Worm (Caenorhabditis elegans): ENCODE results near the gene srg-28.

The srg-28 gene

DNA sequence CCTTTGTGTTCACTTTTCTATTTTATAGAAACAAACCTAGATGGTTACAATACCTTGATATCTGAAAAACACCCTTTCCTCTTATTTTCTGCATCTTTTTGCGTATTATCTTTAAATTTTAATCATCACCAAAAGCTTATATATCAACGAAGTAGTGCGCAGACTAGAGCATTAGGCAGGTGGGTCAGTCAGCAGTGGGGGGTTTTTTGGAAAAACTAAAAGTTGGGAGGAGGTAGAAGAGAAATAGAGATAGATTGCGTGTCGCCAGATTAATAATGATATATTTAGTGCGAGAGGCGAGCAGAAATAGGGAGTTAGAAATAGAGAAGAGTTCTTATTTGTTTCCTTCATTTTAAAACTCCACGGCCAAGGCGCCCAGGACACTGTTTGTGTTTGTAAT lies 33.5 kb upstream of the srg-28 start:
- TF ChIP-seq nhr-10 (tag; optimal IDR thresholded peaks at IDR 0.05), result no peak
- no peak for TF ChIP-seq nhr-21 (tag; optimal IDR thresholded peaks at IDR 0.05)
- TF ChIP-seq nhr-129 (tag; optimal IDR thresholded peaks at IDR 0.05), result no peak

DNA sequence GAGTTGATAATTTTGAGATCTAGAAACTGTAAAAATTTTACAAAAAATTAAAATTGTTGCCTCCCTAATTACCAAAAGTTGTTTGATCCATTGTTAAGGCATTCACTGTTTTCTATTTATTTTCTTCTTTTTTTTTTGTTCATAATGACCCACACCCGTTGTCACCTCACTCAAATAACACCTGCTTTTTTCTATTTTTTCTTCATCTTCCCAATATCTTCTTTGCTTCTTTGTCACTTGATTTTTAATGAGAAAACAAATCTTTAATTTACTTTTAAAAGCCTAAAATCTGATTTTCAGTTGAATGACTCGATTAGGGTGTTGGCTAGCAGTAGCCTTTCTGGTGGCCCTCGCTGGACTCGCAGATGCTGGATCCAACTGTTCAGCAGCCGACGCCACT lies 31.3 kb upstream of the srg-28 start, which contains the start of gene ncx-2:
Gene ncx-2 (plus strand): TSS at position 301 of the 400 bp plus-strand sequence.
- TF ChIP-seq nhr-129 (tag; optimal IDR thresholded peaks at IDR 0.05) (no peak), elt-3 (tag; optimal IDR thresholded peaks at IDR 0.05) (no peak), nhr-10 (tag; optimal IDR thresholded peaks at IDR 0.05) (no peak), nhr-237 (tag; optimal IDR thresholded peaks at IDR 0.05) (no peak), blmp-1 (tag; optimal IDR thresholded peaks at IDR 0.05; ENCODE audit: insufficient read depth) (no peak), elt-1 (tag; optimal IDR thresholded peaks at IDR 0.05) (no peak)

DNA sequence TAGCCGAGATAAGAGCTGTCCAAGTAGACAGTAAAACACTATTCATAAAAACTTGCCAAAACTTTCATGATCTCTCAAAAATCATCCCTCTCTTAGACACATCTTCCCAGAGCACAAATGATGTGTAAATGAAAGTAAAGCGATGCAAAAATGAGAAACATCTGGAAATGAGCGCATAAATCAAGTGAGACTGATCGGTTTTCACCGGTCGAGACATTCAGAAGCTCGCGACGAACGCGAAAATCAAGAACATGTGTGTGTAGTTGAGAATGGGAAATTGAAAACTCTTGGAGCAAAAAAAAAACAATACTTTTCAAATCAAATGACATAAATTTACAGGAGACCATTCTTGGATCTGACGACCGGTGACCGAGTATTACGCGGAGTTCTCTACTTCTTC lies 30.3 kb upstream of the srg-28 start:
- TF ChIP-seq unc-55 (GFP tag; optimal IDR thresholded peaks at IDR 0.05) (no peak), dmd-4 (tag; optimal IDR thresholded peaks at IDR 0.05) (no peak), lin-11 (tag; optimal IDR thresholded peaks at IDR 0.05) (no peak), mab-5 (tag; optimal IDR thresholded peaks at IDR 0.05) (no peak), sma-9 (GFP tag; optimal IDR thresholded peaks at IDR 0.05) (no peak), sma-9 (tag; optimal IDR thresholded peaks at IDR 0.05) (no peak)

DNA sequence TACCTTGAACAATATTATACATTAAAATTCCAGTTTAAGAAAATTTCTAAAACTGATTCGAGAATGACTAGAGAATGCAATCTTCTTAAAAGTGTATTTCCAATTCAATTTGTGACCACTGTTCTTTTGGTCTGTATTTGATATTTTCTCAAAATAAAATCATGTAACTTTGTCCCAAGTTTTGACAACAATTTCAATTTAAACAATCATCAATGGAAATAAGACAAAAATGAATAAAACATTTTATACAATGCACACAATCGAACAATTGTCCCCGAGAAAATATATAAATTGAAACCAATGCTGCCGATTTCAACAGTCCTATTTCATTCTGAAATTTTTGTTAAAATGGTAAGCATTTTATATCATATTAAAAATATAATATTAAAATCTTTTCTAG lies 23.1 kb upstream of the srg-28 start, which contains the start of gene C10G8.4:
Gene C10G8.4 (plus strand): TSS at position 301 of the 400 bp plus-strand sequence.
- TF ChIP-seq R02D3.7 (tag; optimal IDR thresholded peaks at IDR 0.05) (no peak), sma-9 (GFP tag; optimal IDR thresholded peaks at IDR 0.05) (no peak), sma-9 (tag; optimal IDR thresholded peaks at IDR 0.05) (no peak), lsy-2 (tag; optimal IDR thresholded peaks at IDR 0.05) (no peak), aly-2 (tag; optimal IDR thresholded peaks at IDR 0.05) (no peak), sma-3 (GFP tag; optimal IDR thresholded peaks at IDR 0.05) (no peak), crh-2 (tag; optimal IDR thresholded peaks at IDR 0.05) (no peak), ama-1 (optimal IDR thresholded peaks at IDR 0.05) (no peak), nhr-25 (tag; optimal IDR thresholded peaks at IDR 0.05) (no peak), peb-1 (tag; optimal IDR thresholded peaks at IDR 0.05) (no peak), mdl-1 (tag; optimal IDR thresholded peaks at IDR 0.05) (no peak), unc-62 (GFP tag; optimal IDR thresholded peaks at IDR 0.05) (no peak), nhr-11 (tag; optimal IDR thresholded peaks at IDR 0.05) (no peak), lin-13 (GFP tag; optimal IDR thresholded peaks at IDR 0.05) (no peak), nhr-10 (tag; optimal IDR thresholded peaks at IDR 0.05) (no peak), nhr-129 (tag; optimal IDR thresholded peaks at IDR 0.05) (no peak), ceh-82 (tag; optimal IDR thresholded peaks at IDR 0.05) (no peak), unc-55 (GFP tag; optimal IDR thresholded peaks at IDR 0.05) (no peak), nhr-12 (tag; optimal IDR thresholded peaks at IDR 0.05) (no peak)

DNA sequence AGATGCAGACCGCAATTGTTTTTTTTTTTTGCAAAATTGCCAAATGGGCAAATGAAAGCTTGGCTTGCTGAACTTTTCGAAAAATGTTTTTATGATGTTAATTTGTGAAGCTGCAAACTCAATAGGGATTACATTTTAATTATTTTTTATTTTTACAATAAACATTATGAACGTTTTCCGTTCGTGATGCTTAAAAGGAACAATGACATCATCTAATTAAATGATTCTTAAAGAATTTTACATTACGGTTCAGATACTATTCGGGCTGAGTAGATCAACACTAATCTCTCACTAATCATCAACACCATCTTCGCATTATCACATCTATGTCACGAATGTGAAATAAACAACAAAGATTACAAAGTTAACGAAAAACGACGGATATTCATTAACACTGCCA lies 22.2 kb upstream of the srg-28 start, which contains the start of gene C10G8.3:
Gene C10G8.3 (plus strand): TSS at position 301 of the 400 bp plus-strand sequence.
- no peak for TF ChIP-seq egl-27 (tag; optimal IDR thresholded peaks at IDR 0.05)
- TF ChIP-seq nhr-25 (tag; optimal IDR thresholded peaks at IDR 0.05), result no peak
- no peak for TF ChIP-seq ZK546.5 (tag; optimal IDR thresholded peaks at IDR 0.05)
- TF ChIP-seq nhr-21 (tag; optimal IDR thresholded peaks at IDR 0.05), result no peak

DNA sequence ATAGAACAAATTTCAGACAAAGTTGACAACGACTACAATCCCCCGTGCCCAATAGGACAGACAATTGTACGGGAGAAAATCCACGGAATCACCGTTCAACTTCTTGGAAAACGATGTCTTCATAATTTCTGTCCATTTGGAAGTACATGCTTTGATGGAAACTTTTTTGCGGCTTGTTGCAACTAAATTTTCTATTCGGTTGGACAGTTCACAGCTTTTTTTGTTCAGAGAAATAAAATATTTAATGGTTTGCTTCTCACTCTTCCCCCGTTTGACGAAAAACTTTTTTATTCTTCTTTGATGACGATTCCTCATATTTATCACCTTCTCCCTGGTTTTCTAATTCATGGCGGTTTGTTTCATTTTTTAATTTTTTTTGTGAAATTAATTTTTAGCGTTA lies 20.6 kb upstream of the srg-28 start, which contains the start of gene C10G8.2:
Gene C10G8.2 (plus strand): TSS at position 301 of the 400 bp plus-strand sequence.
- no peak for TF ChIP-seq mab-5 (tag; optimal IDR thresholded peaks at IDR 0.05)
- no peak for TF ChIP-seq ama-1 (optimal IDR thresholded peaks at IDR 0.05)
- no peak for TF ChIP-seq sma-3 (GFP tag; optimal IDR thresholded peaks at IDR 0.05)
- no peak for TF ChIP-seq egl-27 (tag; optimal IDR thresholded peaks at IDR 0.05)
- no peak for TF ChIP-seq alr-1 (tag; optimal IDR thresholded peaks at IDR 0.05)

DNA sequence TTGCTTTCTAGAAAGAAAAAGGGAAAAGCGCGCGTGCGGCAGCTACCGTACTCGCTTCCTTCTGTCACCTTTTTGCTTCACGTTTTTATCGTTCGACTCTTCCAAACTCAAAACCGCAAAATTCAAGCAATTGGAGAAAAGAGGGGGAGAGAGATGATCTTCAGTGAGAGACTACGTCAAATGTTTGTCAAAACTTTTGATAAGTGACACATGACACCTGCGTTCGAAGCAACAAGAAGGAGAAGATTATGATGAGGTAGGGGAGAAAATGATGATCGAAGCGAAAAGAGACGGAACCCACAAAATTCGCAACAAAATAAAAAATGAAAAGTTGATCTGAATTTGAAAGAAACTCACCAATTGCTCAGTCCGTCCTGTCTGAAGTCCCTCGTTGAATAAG lies 16.3 kb upstream of the srg-28 start:
- TF ChIP-seq sem-4 (tag; optimal IDR thresholded peaks at IDR 0.05) (no peak), alr-1 (tag; optimal IDR thresholded peaks at IDR 0.05) (no peak), blmp-1 (tag; optimal IDR thresholded peaks at IDR 0.05; ENCODE audit: insufficient read depth) (no peak), nhr-11 (tag; optimal IDR thresholded peaks at IDR 0.05) (no peak), lin-39 (tag; optimal IDR thresholded peaks at IDR 0.05) (no peak), mdl-1 (tag; optimal IDR thresholded peaks at IDR 0.05) (no peak), ama-1 (optimal IDR thresholded peaks at IDR 0.05) (no peak), nhr-23 (tag; optimal IDR thresholded peaks at IDR 0.05) (no peak), nhr-237 (tag; optimal IDR thresholded peaks at IDR 0.05) (no peak)
